Fruit fly (Drosophila melanogaster) whole organism, embryonic: Measurements from ENCODE around the gene AANATL7.

Experiments
- Bdp1 ChIP-seq: fragments of 200-800 bp; sonication (Bioruptor generic); optimal IDR thresholded peaks from 3 replicates; lab custom pipeline; 2016; ENCODE audit warnings: missing biosample characterization, missing genetic modification characterization
- CG10431 ChIP-seq: fragments of 200-800 bp; sonication (Bioruptor generic); optimal IDR thresholded peaks from 3 replicates; lab custom pipeline; 2018; ENCODE audit warnings: missing biosample characterization, mild to moderate bottlenecking, missing genetic modification characterization
- CG10654 ChIP-seq: fragments of 200-800 bp; sonication (Bioruptor generic); optimal IDR thresholded peaks from 2 replicates; lab custom pipeline; 2016; ENCODE audit warnings: missing biosample characterization, missing genetic modification characterization
- CG10979 ChIP-seq: fragments of 200-800 bp; sonication (Bioruptor generic); optimal IDR thresholded peaks from 2 replicates; lab custom pipeline; 2018; ENCODE audit warnings: missing biosample characterization, mild to moderate bottlenecking, missing genetic modification characterization, moderate library complexity
- CG12391 ChIP-seq: fragments of 200-800 bp; sonication (Bioruptor generic); optimal IDR thresholded peaks from 3 replicates; lab custom pipeline; 2018; ENCODE audit warnings: missing biosample characterization, mild to moderate bottlenecking, missing genetic modification characterization, moderate library complexity
- CG14441 ChIP-seq: fragments of 200-800 bp; sonication (Bioruptor generic); IDR thresholded peaks from 2 replicates; pipeline ENCODE4 v1.3.6; 2022; ENCODE audit warnings: missing biosample characterization, missing genetic modification characterization
- CG15514 ChIP-seq: fragments of 200-800 bp; sonication (Bioruptor generic); optimal IDR thresholded peaks from 3 replicates; lab custom pipeline; 2017; ENCODE audit warnings: missing biosample characterization, missing genetic modification characterization, mild to moderate bottlenecking, moderate library complexity, missing genetic modification reagents
- CG18476 ChIP-seq: fragments of 200-800 bp; sonication (Bioruptor generic); optimal IDR thresholded peaks from 2 replicates; lab custom pipeline; 2016; ENCODE audit warnings: missing biosample characterization, mild to moderate bottlenecking, missing genetic modification characterization
- CG2875 ChIP-seq: fragments of 200-800 bp; sonication (Bioruptor generic); optimal IDR thresholded peaks from 2 replicates; lab custom pipeline; 2017; ENCODE audit warnings: missing biosample characterization, mild to moderate bottlenecking, missing genetic modification characterization, missing genetic modification reagents
- CG30403 ChIP-seq: fragments of 200-800 bp; sonication (Bioruptor generic); optimal IDR thresholded peaks from 3 replicates; lab custom pipeline; 2016; ENCODE audit warnings: missing biosample characterization, missing genetic modification characterization
- CG30431 ChIP-seq: fragments of 200-800 bp; sonication (Bioruptor generic); optimal IDR thresholded peaks from 2 replicates; lab custom pipeline; 2017; ENCODE audit warnings: missing biosample characterization, missing genetic modification characterization
- CG32772 ChIP-seq: fragments of 200-800 bp; sonication (Bioruptor generic); IDR thresholded peaks from 2 replicates; pipeline ENCODE4 v1.3.6; 2022; ENCODE audit warnings: missing biosample characterization, missing genetic modification characterization
- CG3726 ChIP-seq: fragments of 200-800 bp; sonication (Bioruptor generic); IDR thresholded peaks from 3 replicates; pipeline ENCODE4, ENCODE4 v1.3.6; 2022; ENCODE audit warnings: missing biosample characterization, missing genetic modification characterization
- CG42726 ChIP-seq: fragments of 200-800 bp; sonication (Bioruptor generic); IDR thresholded peaks from 2 replicates; pipeline ENCODE4 v1.3.6; 2022; ENCODE audit warnings: missing biosample characterization, missing genetic modification characterization; ENCODE audit not compliant: partially characterized antibody
- CG4617 ChIP-seq: fragments of 200-800 bp; sonication (Bioruptor generic); optimal IDR thresholded peaks from 3 replicates; lab custom pipeline; 2016; ENCODE audit warnings: missing biosample characterization, missing genetic modification characterization, borderline replicate concordance
- CG4730 ChIP-seq: fragments of 200-800 bp; sonication (Bioruptor generic); IDR thresholded peaks from 2 replicates; pipeline ENCODE4 v1.3.6; 2022; ENCODE audit warnings: missing biosample characterization, missing genetic modification characterization
- CG5953 ChIP-seq: fragments of 200-800 bp; sonication (Bioruptor generic); IDR thresholded peaks from 2 replicates; pipeline ENCODE4 v1.3.6; 2022; ENCODE audit warnings: missing biosample characterization, missing genetic modification characterization
- CG6254 ChIP-seq: fragments of 200-800 bp; sonication (Bioruptor generic); optimal IDR thresholded peaks from 3 replicates; lab custom pipeline; 2017; ENCODE audit warnings: mild to moderate bottlenecking, missing biosample characterization, missing genetic modification reagents, missing genetic modification characterization
- CG6654 ChIP-seq: fragments of 200-800 bp; sonication (Bioruptor generic); optimal IDR thresholded peaks from 2 replicates; lab custom pipeline; 2017; ENCODE audit warnings: missing biosample characterization, mild to moderate bottlenecking, missing genetic modification characterization
- CG6683 ChIP-seq: fragments of 200-800 bp; sonication (Bioruptor generic); optimal IDR thresholded peaks from 2 replicates; lab custom pipeline; 2017; ENCODE audit warnings: missing biosample characterization, mild to moderate bottlenecking, missing genetic modification characterization, missing genetic modification reagents
- CG7928 ChIP-seq: fragments of 200-800 bp; sonication (Bioruptor generic); optimal IDR thresholded peaks from 2 replicates; lab custom pipeline; 2017; ENCODE audit warnings: missing biosample characterization, mild to moderate bottlenecking, missing genetic modification characterization
- CG8388 ChIP-seq: fragments of 200-800 bp; sonication (Bioruptor generic); optimal IDR thresholded peaks from 2 replicates; lab custom pipeline; 2019; ENCODE audit warnings: missing biosample characterization, mild to moderate bottlenecking, missing genetic modification characterization, moderate library complexity
- Dad ChIP-seq: fragments of 200-800 bp; sonication (Bioruptor generic); optimal IDR thresholded peaks from 3 replicates; lab custom pipeline; 2016; ENCODE audit warnings: missing biosample characterization, missing genetic modification characterization
- Dip3 ChIP-seq: fragments of 200-800 bp; sonication (Bioruptor generic); optimal IDR thresholded peaks from 3 replicates; lab custom pipeline; 2016; ENCODE audit warnings: missing biosample characterization, missing genetic modification characterization
- Dp ChIP-seq: fragments of 200-800 bp; sonication (Bioruptor generic); optimal IDR thresholded peaks from 2 replicates; lab custom pipeline; 2018; ENCODE audit warnings: missing biosample characterization, mild to moderate bottlenecking, missing genetic modification characterization, moderate library complexity
- HmgZ ChIP-seq: fragments of 200-800 bp; sonication (Bioruptor generic); optimal IDR thresholded peaks from 2 replicates; lab custom pipeline; 2018; ENCODE audit warnings: missing biosample characterization, mild to moderate bottlenecking, missing genetic modification characterization
- Lpt ChIP-seq: fragments of >200 bp; optimal IDR thresholded peaks from 2 replicates; lab custom pipeline; 2018; ENCODE audit warnings: missing biosample characterization, missing genetic modification characterization
- NC2α ChIP-seq: fragments of 200-800 bp; sonication (Bioruptor generic); optimal IDR thresholded peaks from 2 replicates; lab custom pipeline; 2016; ENCODE audit warnings: missing biosample characterization, missing genetic modification characterization
- Pdp1 ChIP-seq, 2 experiments: fragments of 200-800 bp; sonication (Bioruptor generic); optimal IDR thresholded peaks; 3 replicates each; lab custom pipeline; 2016; ENCODE audit warnings: missing biosample characterization in 2 of 2, missing genetic modification characterization in 2 of 2, mild to moderate bottlenecking in 1 of 2, moderate library complexity in 1 of 2
- bcd ChIP-seq: fragments of 200-800 bp; sonication (Bioruptor generic); optimal IDR thresholded peaks from 2 replicates; lab custom pipeline; 2017; ENCODE audit warnings: missing biosample characterization, mild to moderate bottlenecking, missing genetic modification characterization
- corto ChIP-seq: fragments of 200-800 bp; sonication (Bioruptor generic); optimal IDR thresholded peaks from 2 replicates; lab custom pipeline; 2016; ENCODE audit warnings: missing biosample characterization, mild to moderate bottlenecking, missing genetic modification characterization, moderate library complexity
- crc ChIP-seq: fragments of 200-800 bp; sonication (Bioruptor generic); optimal IDR thresholded peaks from 2 replicates; lab custom pipeline; 2016; ENCODE audit warnings: missing biosample characterization, missing genetic modification characterization
- cwo ChIP-seq: fragments of 200-800 bp; sonication (Bioruptor generic); optimal IDR thresholded peaks from 3 replicates; lab custom pipeline; 2017; ENCODE audit warnings: missing biosample characterization, missing genetic modification characterization, mild to moderate bottlenecking, moderate library complexity, missing genetic modification reagents
- danr ChIP-seq: fragments of 200-800 bp; sonication (Bioruptor generic); IDR thresholded peaks from 2 replicates; pipeline ENCODE4 v1.3.6; 2022; ENCODE audit warnings: missing biosample characterization, missing genetic modification characterization
- dm ChIP-seq: fragments of 200-800 bp; sonication (Bioruptor generic); optimal IDR thresholded peaks from 3 replicates; lab custom pipeline; 2016; ENCODE audit warnings: missing biosample characterization, missing genetic modification characterization
- emc ChIP-seq: fragments of 200-800 bp; sonication (Bioruptor generic); optimal IDR thresholded peaks from 2 replicates; lab custom pipeline; 2016; ENCODE audit warnings: missing biosample characterization, missing genetic modification characterization
- gce ChIP-seq: fragments of 200-800 bp; sonication (Bioruptor generic); IDR thresholded peaks from 3 replicates; pipeline ENCODE4 v1.3.6; 2022; ENCODE audit warnings: missing biosample characterization, missing genetic modification characterization
- lbe ChIP-seq: fragments of 200-800 bp; sonication (Bioruptor generic); optimal IDR thresholded peaks from 2 replicates; lab custom pipeline; 2016; ENCODE audit warnings: missing biosample characterization, mild to moderate bottlenecking, missing genetic modification characterization
- luna ChIP-seq: fragments of 200-800 bp; sonication (Bioruptor generic); optimal IDR thresholded peaks from 2 replicates; lab custom pipeline; 2016; ENCODE audit warnings: missing biosample characterization, missing genetic modification characterization
- mam ChIP-seq: fragments of 200-800 bp; sonication (Bioruptor generic); optimal IDR thresholded peaks from 3 replicates; lab custom pipeline; 2016; ENCODE audit warnings: missing biosample characterization, missing genetic modification characterization
- mld ChIP-seq: fragments of 200-800 bp; sonication (Bioruptor generic); IDR thresholded peaks from 3 replicates; pipeline ENCODE4 v1.3.6; 2022; ENCODE audit warnings: missing biosample characterization, missing genetic modification characterization; ENCODE audit not compliant: partially characterized antibody
- nmo ChIP-seq: fragments of 200-800 bp; sonication (Bioruptor generic); optimal IDR thresholded peaks from 2 replicates; lab custom pipeline; 2018; ENCODE audit warnings: missing biosample characterization, mild to moderate bottlenecking, missing genetic modification characterization, moderate library complexity
- pho ChIP-seq: fragments of 200-800 bp; sonication (Bioruptor generic); optimal IDR thresholded peaks from 2 replicates; lab custom pipeline; 2016; ENCODE audit warnings: missing biosample characterization, missing genetic modification characterization
- pita ChIP-seq: fragments of 200-800 bp; sonication (Bioruptor generic); optimal IDR thresholded peaks from 2 replicates; lab custom pipeline; 2017; ENCODE audit warnings: missing biosample characterization, mild to moderate bottlenecking, missing genetic modification characterization
- ranshi ChIP-seq: fragments of 200-800 bp; sonication (Bioruptor generic); IDR thresholded peaks from 2 replicates; pipeline ENCODE4 v1.3.6; 2022; ENCODE audit warnings: missing biosample characterization, missing genetic modification characterization
- repo ChIP-seq: fragments of 200-800 bp; sonication (Bioruptor generic); optimal IDR thresholded peaks from 2 replicates; lab custom pipeline; 2016; ENCODE audit warnings: missing biosample characterization, missing genetic modification characterization
- seq ChIP-seq: fragments of 200-800 bp; sonication (Bioruptor generic); IDR thresholded peaks from 2 replicates; pipeline ENCODE4 v1.3.6; 2022; ENCODE audit warnings: missing biosample characterization, missing genetic modification characterization
- ttk ChIP-seq: fragments of 200-800 bp; sonication (Bioruptor generic); IDR thresholded peaks from 2 replicates; pipeline ENCODE4 v2.1.2; 2022; ENCODE audit warnings: missing biosample characterization, missing genetic modification characterization
- zf30C ChIP-seq: fragments of 200-800 bp; sonication (Bioruptor generic); optimal IDR thresholded peaks from 3 replicates; lab custom pipeline; 2018; ENCODE audit warnings: missing biosample characterization, mild to moderate bottlenecking, missing genetic modification characterization

Gene AANATL7

DNA sequence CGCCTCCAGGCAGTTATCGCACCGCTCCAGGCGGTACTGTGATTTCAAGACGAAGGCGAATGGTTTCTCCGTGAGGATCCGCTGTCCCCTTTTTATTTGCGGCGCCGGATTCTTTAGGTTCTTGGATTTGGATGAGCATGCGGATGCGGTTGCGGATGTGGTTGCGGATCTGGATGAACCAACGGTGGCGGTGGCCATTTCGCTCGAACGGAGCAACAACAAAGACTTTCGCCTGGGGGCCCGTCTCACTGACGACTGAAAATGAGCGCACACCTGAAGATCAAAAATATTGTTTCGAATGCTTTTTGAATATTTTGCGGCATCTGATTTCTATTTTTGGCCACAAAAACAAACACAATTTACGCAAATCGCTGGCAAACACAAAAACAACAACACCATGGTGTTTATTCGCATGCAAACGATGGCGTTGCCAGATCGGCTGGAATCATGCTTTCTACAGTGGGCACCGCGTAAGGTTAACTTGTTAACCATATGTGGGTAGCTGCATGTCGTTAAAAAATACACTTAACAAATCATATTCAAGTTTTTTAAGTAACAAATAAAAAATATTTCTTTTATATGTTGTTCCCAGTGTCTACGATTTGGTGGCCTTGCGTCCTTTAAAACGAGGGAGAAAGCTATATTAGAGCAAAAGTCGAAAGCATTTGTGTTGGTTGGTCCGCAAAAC, 27.9 kb downstream of the AANATL7 start, which contains the start of gene Smyd3 (continued):
- TF ChIP-seq luna (peak; percentile 52), CG6683 (GFP tag; lab: Kevin White, UChicago) (peak; percentile 59), CG6254 (no peak), NC2α (GFP tag; lab: Kevin White, UChicago) (peak; percentile 22), CG4730 (GFP tag; lab: Robert Waterston, UW) (peak; percentile 78), mld (no peak), CG14441 (peak; percentile 87), cwo (GFP tag; lab: Kevin White, UChicago) (peak; percentile 64), CG12391 (tag; lab: Kevin White, UChicago) (peak; percentile 77), CG7928 (no peak), nmo (GFP tag; lab: Kevin White, UChicago) (peak; percentile 67), CG10654 (GFP tag; lab: Kevin White, UChicago) (peak; percentile 64), emc (GFP tag; lab: Kevin White, UChicago) (no peak), CG18476 (GFP tag; lab: Kevin White, UChicago) (peak; percentile 62), Dp (GFP tag; lab: Kevin White, UChicago) (peak; percentile 30), pho (GFP tag; lab: Kevin White, UChicago) (peak; percentile 73), CG6654 (GFP tag; lab: Kevin White, UChicago) (peak; percentile 32), ttk (GFP tag; lab: Robert Waterston, UW) (peak; percentile 69; the same call in 1 of the 2 replicates), CG15514 (peak; percentile 67), repo (GFP tag; lab: Kevin White, UChicago) (peak; percentile 21), CG3726 (0 out of 3 replicates have a peak, but pooled peaks have one; percentile 26), CG4617 (GFP tag; lab: Kevin White, UChicago) (peak; percentile 67), ranshi (GFP tag; lab: Robert Waterston, UW) (peak; percentile 79), Pdp1 (GFP tag; optimal IDR thresholded peaks at IDR 0.05; lab: Kevin White, UChicago) (peak; percentile 62 to 79), CG30403 (GFP tag; lab: Kevin White, UChicago) (peak; percentile 85), seq (peak; percentile 53; the same call in 1 of the 2 replicates), dm (GFP tag; lab: Kevin White, UChicago) (peak; percentile 66), crc (GFP tag; lab: Kevin White, UChicago) (peak; percentile 58), mam (GFP tag; lab: Kevin White, UChicago) (peak; percentile 88), Dip3 (peak; percentile 82), CG10431 (peak; percentile 20), CG8388 (GFP tag; lab: Kevin White, UChicago) (no peak), Lpt (GFP tag; lab: Kevin White, UChicago) (no peak), gce (GFP tag; lab: Robert Waterston, UW) (0 out of 3 replicates have a peak, but pooled peaks have one; percentile 49), Dad (GFP tag; lab: Kevin White, UChicago) (peak; percentile 80), CG32772 (GFP tag; lab: Robert Waterston, UW) (peak; percentile 73), pita (no peak), corto (no peak), danr (GFP tag; lab: Robert Waterston, UW) (peak; percentile 69), CG5953 (peak; percentile 78), HmgZ (peak; percentile 67), lbe (peak; percentile 80), Bdp1 (GFP tag; lab: Kevin White, UChicago) (peak; percentile 74), CG42726 (GFP tag; lab: Robert Waterston, UW) (no peak), CG30431 (GFP tag; lab: Kevin White, UChicago) (peak; percentile 62), bcd (GFP tag; lab: Kevin White, UChicago) (peak; percentile 67), CG10979 (tag; lab: Kevin White, UChicago) (peak; percentile 65), CG2875 (no peak), zf30C (GFP tag; lab: Kevin White, UChicago) (no peak)
